Worm (Caenorhabditis elegans) whole organism, late embryonic: ENCODE results near the gene T14G8.4.
A peak's percentile ranks its signal among the peaks of the same experiment; 100 is the strongest.

Source experiments
- K09A11.1 ChIP-seq: sonication (generic microtip); optimal IDR thresholded peaks from 2 replicates; lab custom pipeline; 2017; ENCODE audit warnings: antibody characterized with exemption, mild to moderate bottlenecking, missing genetic modification characterization, missing compliant biosample characterization; ENCODE audit not compliant: insufficient read depth
- T23F11.4 ChIP-seq: fragments of 200-800 bp; sonication (Bioruptor generic); optimal IDR thresholded peaks from 2 replicates; lab custom pipeline; 2018; ENCODE audit warnings: mild to moderate bottlenecking, missing genetic modification characterization, missing compliant biosample characterization
- ceh-14 ChIP-seq: sonication (generic microtip); optimal IDR thresholded peaks from 2 replicates; lab custom pipeline; 2016; ENCODE audit warnings: missing genotype, missing genetic modification characterization, missing compliant biosample characterization
- ceh-18 ChIP-seq: sonication (generic microtip); optimal IDR thresholded peaks from 2 replicates; lab custom pipeline; 2016; ENCODE audit warnings: missing genetic modification characterization, missing compliant biosample characterization
- ceh-19 ChIP-seq: fragments of 200-800 bp; sonication (Bioruptor generic); optimal IDR thresholded peaks from 2 replicates; lab custom pipeline; 2018; ENCODE audit warnings: mild to moderate bottlenecking, missing genetic modification characterization, missing compliant biosample characterization
- ceh-22 ChIP-seq: sonication (generic microtip); optimal IDR thresholded peaks from 2 replicates; lab custom pipeline; 2017; ENCODE audit warnings: missing biosample characterization, missing genetic modification characterization
- ceh-24 ChIP-seq: sonication (generic microtip); optimal IDR thresholded peaks from 2 replicates; lab custom pipeline; 2016; ENCODE audit warnings: mild to moderate bottlenecking, missing genetic modification characterization, missing compliant biosample characterization
- ceh-34 ChIP-seq: sonication (generic microtip); optimal IDR thresholded peaks from 2 replicates; lab custom pipeline; 2016; ENCODE audit warnings: mild to moderate bottlenecking, missing genetic modification characterization, missing compliant biosample characterization
- ceh-9 ChIP-seq: sonication (generic microtip); optimal IDR thresholded peaks from 2 replicates; lab custom pipeline; 2016; ENCODE audit warnings: mild to moderate bottlenecking, missing genetic modification characterization, inconsistent platforms, missing compliant biosample characterization
- elt-2 ChIP-seq: sonication (generic microtip); optimal IDR thresholded peaks from 2 replicates; lab custom pipeline; 2016; ENCODE audit warnings: missing genetic modification reagents, missing genetic modification characterization, missing compliant biosample characterization
- elt-4 ChIP-seq: sonication (generic microtip); optimal IDR thresholded peaks from 2 replicates; lab custom pipeline; 2016; ENCODE audit warnings: missing genetic modification characterization, missing compliant biosample characterization
- ets-4 ChIP-seq: sonication (generic microtip); optimal IDR thresholded peaks from 2 replicates; lab custom pipeline; 2016; ENCODE audit warnings: missing genetic modification characterization, missing compliant biosample characterization
- eyg-1 ChIP-seq: sonication (generic microtip); optimal IDR thresholded peaks from 2 replicates; lab custom pipeline; 2016; ENCODE audit warnings: missing genotype, missing genetic modification characterization, missing compliant biosample characterization
- fkh-6 ChIP-seq: sonication (generic microtip); optimal IDR thresholded peaks from 2 replicates; lab custom pipeline; 2016; ENCODE audit warnings: missing genetic modification characterization, missing compliant biosample characterization
- gmeb-2 ChIP-seq: sonication (generic microtip); optimal IDR thresholded peaks from 2 replicates; lab custom pipeline; 2016; ENCODE audit warnings: missing genetic modification characterization, inconsistent platforms, missing compliant biosample characterization
- hlh-30 ChIP-seq: sonication (generic microtip); optimal IDR thresholded peaks from 2 replicates; lab custom pipeline; 2017; ENCODE audit warnings: antibody characterized with exemption, missing genetic modification characterization, missing compliant biosample characterization; ENCODE audit not compliant: insufficient read depth
- hlh-6 ChIP-seq: sonication (generic microtip); optimal IDR thresholded peaks from 2 replicates; lab custom pipeline; 2016; ENCODE audit warnings: missing genotype, missing genetic modification characterization, missing compliant biosample characterization
- hlh-8 ChIP-seq: sonication (generic microtip); optimal IDR thresholded peaks from 2 replicates; lab custom pipeline; 2016; ENCODE audit warnings: missing genotype, missing genetic modification characterization, missing compliant biosample characterization
- lin-11 ChIP-seq: fragments of 200-800 bp; sonication (Bioruptor generic); optimal IDR thresholded peaks from 2 replicates; lab custom pipeline; 2018; ENCODE audit warnings: mild to moderate bottlenecking, missing genetic modification characterization, missing compliant biosample characterization
- mec-3 ChIP-seq: sonication (generic microtip); optimal IDR thresholded peaks from 2 replicates; lab custom pipeline; 2016; ENCODE audit warnings: borderline replicate concordance, missing genetic modification characterization, missing compliant biosample characterization
- nfya-1 ChIP-seq: sonication (generic microtip); optimal IDR thresholded peaks from 2 replicates; lab custom pipeline; 2017; ENCODE audit warnings: missing genetic modification characterization, mild to moderate bottlenecking, missing compliant biosample characterization, antibody characterized with exemption, moderate library complexity
- npax-4 ChIP-seq: sonication (generic microtip); optimal IDR thresholded peaks from 2 replicates; lab custom pipeline; 2016; ENCODE audit warnings: missing genetic modification characterization, missing compliant biosample characterization
- pat-9 ChIP-seq: fragments of 200-800 bp; sonication (Bioruptor generic); optimal IDR thresholded peaks from 2 replicates; lab custom pipeline; 2018; ENCODE audit warnings: mild to moderate bottlenecking, missing genetic modification characterization, moderate library complexity, missing compliant biosample characterization
- pax-1 ChIP-seq: fragments of 150-350 bp; optimal IDR thresholded peaks from 2 replicates; lab custom pipeline; 2014; ENCODE audit warnings: missing biosample characterization, missing genetic modification characterization
- pha-4 ChIP-seq: fragments of 150-350 bp; optimal IDR thresholded peaks from 2 replicates; lab custom pipeline; 2018; ENCODE audit warnings: missing biosample characterization, missing genetic modification reagents, missing genetic modification characterization
- pqm-1 ChIP-seq: sonication (generic microtip); optimal IDR thresholded peaks from 2 replicates; lab custom pipeline; 2016; ENCODE audit warnings: missing genetic modification characterization, missing compliant biosample characterization
- sox-4 ChIP-seq: sonication (generic microtip); optimal IDR thresholded peaks from 2 replicates; lab custom pipeline; 2017; ENCODE audit warnings: mild to moderate bottlenecking, missing genetic modification characterization, inconsistent platforms, missing compliant biosample characterization
- ttx-3 ChIP-seq: sonication (generic microtip); optimal IDR thresholded peaks from 2 replicates; lab custom pipeline; 2016; ENCODE audit warnings: missing genetic modification reagents, missing genetic modification characterization, missing compliant biosample characterization
- unc-42 ChIP-seq: sonication (generic microtip); optimal IDR thresholded peaks from 2 replicates; lab custom pipeline; 2016; ENCODE audit warnings: missing genotype, missing genetic modification characterization, missing compliant biosample characterization
- unc-86 ChIP-seq: sonication (generic microtip); optimal IDR thresholded peaks from 2 replicates; lab custom pipeline; 2016; ENCODE audit warnings: missing genetic modification characterization, missing compliant biosample characterization
- ztf-16 ChIP-seq: sonication (generic microtip); optimal IDR thresholded peaks from 2 replicates; lab custom pipeline; 2017; ENCODE audit warnings: missing genetic modification characterization, missing compliant biosample characterization

Gene T14G8.4

ce11 chrX:12869412-12869811 is 5.7 kb upstream of the T14G8.4 start:
- TF ChIP-seq sox-4, result no peak
- no peak for TF ChIP-seq hlh-30 (tag; lab: Kevin White, UChicago)
- no peak for TF ChIP-seq ceh-14 (tag; lab: Kevin White, UChicago)
- no peak for TF ChIP-seq ets-4 (tag; lab: Kevin White, UChicago)
- TF ChIP-seq elt-4 (tag; lab: Kevin White, UChicago), result no peak
- TF ChIP-seq npax-4 (tag; lab: Kevin White, UChicago), result no peak
- TF ChIP-seq pha-4 (tag; lab: Kevin White, UChicago), result no peak
- TF ChIP-seq eyg-1, result no peak
- TF ChIP-seq ztf-16, result no peak
- TF ChIP-seq lin-11 (tag; lab: Kevin White, UChicago), result no peak
- TF ChIP-seq ceh-34, result no peak
- TF ChIP-seq fkh-6 (tag; lab: Kevin White, UChicago), result no peak
- no peak for TF ChIP-seq mec-3 (tag; lab: Kevin White, UChicago)
- TF ChIP-seq, all 69 proteins: peak for 0

ce11 chrX:12863262-12863661 is 434 bp downstream of the T14G8.4 start:
- no peak for TF ChIP-seq lin-11 (tag; lab: Kevin White, UChicago)
- no peak for TF ChIP-seq hlh-30 (tag; lab: Kevin White, UChicago)
- TF ChIP-seq ets-4 (tag; lab: Kevin White, UChicago), result no peak
- TF ChIP-seq fkh-6 (tag; lab: Kevin White, UChicago), result no peak
- TF ChIP-seq ceh-24 (tag; lab: Kevin White, UChicago), result no peak

ce11 chrX:12862509-12862908 is 1.2 kb downstream of the T14G8.4 start, which contains the start of gene T14G8.6:
T14G8.6 (minus strand) TSS chrX:12862846.
- TF ChIP-seq pha-4 (tag; lab: Kevin White, UChicago), result no peak
- no peak for TF ChIP-seq hlh-8 (tag; lab: Kevin White, UChicago)
- TF ChIP-seq ceh-9 (tag; lab: Kevin White, UChicago), result no peak
- TF ChIP-seq ceh-22, result no peak
- no peak for TF ChIP-seq T23F11.4
- no peak for TF ChIP-seq ztf-16
- TF ChIP-seq pax-1, result no peak
- no peak for TF ChIP-seq pqm-1
- no peak for TF ChIP-seq hlh-30 (tag; lab: Kevin White, UChicago)
- no peak for TF ChIP-seq lin-11 (tag; lab: Kevin White, UChicago)
- no peak for TF ChIP-seq gmeb-2 (tag; lab: Kevin White, UChicago)
- TF ChIP-seq unc-86 (tag; lab: Kevin White, UChicago), result no peak
- TF ChIP-seq elt-2, result no peak
- TF ChIP-seq nfya-1 (tag; lab: Kevin White, UChicago), result no peak
- no peak for TF ChIP-seq hlh-6 (tag; lab: Kevin White, UChicago)
- no peak for TF ChIP-seq ets-4 (tag; lab: Kevin White, UChicago)

ce11 chrX:12860711-12861287 is 2.9 kb downstream of the T14G8.4 start, which contains the start of gene T14G8.3:
T14G8.3 (plus strand) TSS chrX:12861237.
- TF ChIP-seq elt-2 (peak; percentile 44), npax-4 (tag; lab: Kevin White, UChicago) (no peak)

- no peak for TF ChIP-seq ceh-24 (tag; lab: Kevin White, UChicago)
- no peak for TF ChIP-seq hlh-8 (tag; lab: Kevin White, UChicago)
- no peak for TF ChIP-seq hlh-30 (tag; lab: Kevin White, UChicago)
- TF ChIP-seq fkh-6 (tag; lab: Kevin White, UChicago), result no peak
- TF ChIP-seq ceh-19, result no peak
- TF ChIP-seq npax-4 (tag; lab: Kevin White, UChicago), result no peak
- TF ChIP-seq K09A11.1, result no peak
- TF ChIP-seq ttx-3 (tag; lab: Kevin White, UChicago), result no peak
- no peak for TF ChIP-seq unc-42 (tag; lab: Kevin White, UChicago)
- no peak for TF ChIP-seq ceh-18 (tag; lab: Kevin White, UChicago)
- no peak for TF ChIP-seq pax-1
- TF ChIP-seq pat-9, result no peak
- TF ChIP-seq sox-4, result no peak
- no peak for TF ChIP-seq elt-2
- TF ChIP-seq ceh-22, result no peak
These were observed 6.0 kb downstream of the T14G8.4 start, which contains the start of gene T14G8.2 for ce11 chrX:12857701-12858100. T14G8.2 (plus strand) TSS chrX:12858001.
